Worm (Caenorhabditis elegans) whole organism, midembryonic: Measurements from ENCODE around the gene F13C5.3.

Source experiments
- flt-1 ChIP-seq: fragments of 200-800 bp; sonication (Bioruptor generic); IDR thresholded peaks from 2 replicates; pipeline ENCODE4 v1.3.6; 2022; ENCODE audit warnings: missing genetic modification characterization, missing compliant biosample characterization
- med-1 ChIP-seq: sonication (generic microtip); optimal IDR thresholded peaks from 2 replicates; lab custom pipeline; 2017; ENCODE audit warnings: missing genetic modification characterization, mild to moderate bottlenecking, missing compliant biosample characterization, antibody characterized with exemption, missing genetic modification reagents; ENCODE audit not compliant: insufficient read depth
- ref-1 ChIP-seq: fragments of 200-800 bp; sonication (Bioruptor generic); conservative IDR thresholded peaks from 2 replicates; pipeline ENCODE4 v1.3.6; 2022; ENCODE audit warnings: missing genetic modification reagents, missing genetic modification characterization, missing compliant biosample characterization

DNA sequence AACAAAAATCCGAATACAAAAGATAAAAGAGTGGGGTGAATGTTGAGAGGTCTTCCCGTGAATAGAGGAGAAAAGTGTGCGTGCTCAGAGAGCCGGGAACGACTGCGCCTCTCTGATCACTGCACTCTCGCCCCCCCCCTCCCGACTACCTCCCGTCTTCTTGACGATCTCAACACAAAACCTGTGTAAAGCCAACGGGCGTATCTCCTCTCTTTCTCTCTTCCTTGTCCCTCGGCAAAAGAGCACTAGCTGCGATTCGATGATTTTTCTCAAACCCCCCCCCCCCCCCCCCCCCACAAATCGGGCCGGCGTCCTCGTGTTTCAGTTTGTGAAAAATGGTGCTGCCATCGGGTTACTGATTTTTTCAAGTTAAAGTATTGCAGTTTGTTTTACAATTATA, 22.3 kb upstream of the F13C5.3 start:
- TF ChIP-seq med-1 (GFP tag; lab: Kevin White, UChicago): no peak
- TF ChIP-seq flt-1 (GFP tag; lab: Robert Waterston, UW): no peak
- TF ChIP-seq ref-1 (GFP tag; lab: Robert Waterston, UW): no peak
